Worm (Caenorhabditis elegans) whole organism, late embryonic: ENCODE results near the gene W01A11.7.

Source experiments
- K02D7.2 ChIP-seq: sonication (generic microtip); optimal IDR thresholded peaks from 2 replicates; lab custom pipeline; 2017; ENCODE audit warnings: mild to moderate bottlenecking, missing genetic modification characterization, missing compliant biosample characterization
- K09A11.1 ChIP-seq: sonication (generic microtip); optimal IDR thresholded peaks from 2 replicates; lab custom pipeline; 2017; ENCODE audit warnings: antibody characterized with exemption, mild to moderate bottlenecking, missing genetic modification characterization, missing compliant biosample characterization; ENCODE audit not compliant: insufficient read depth
- ama-1 ChIP-seq: fragments of 150-350 bp; optimal IDR thresholded peaks from 2 replicates; lab custom pipeline; 2014
- ceh-19 ChIP-seq: fragments of 200-800 bp; sonication (Bioruptor generic); optimal IDR thresholded peaks from 2 replicates; lab custom pipeline; 2018; ENCODE audit warnings: mild to moderate bottlenecking, missing genetic modification characterization, missing compliant biosample characterization
- elt-2 ChIP-seq: sonication (generic microtip); optimal IDR thresholded peaks from 2 replicates; lab custom pipeline; 2016; ENCODE audit warnings: missing genetic modification reagents, missing genetic modification characterization, missing compliant biosample characterization
- gmeb-2 ChIP-seq: sonication (generic microtip); optimal IDR thresholded peaks from 2 replicates; lab custom pipeline; 2016; ENCODE audit warnings: missing genetic modification characterization, inconsistent platforms, missing compliant biosample characterization
- hlh-15 ChIP-seq: sonication (generic microtip); optimal IDR thresholded peaks from 2 replicates; lab custom pipeline; 2016; ENCODE audit warnings: missing genetic modification characterization, missing compliant biosample characterization
- hlh-30 ChIP-seq: sonication (generic microtip); optimal IDR thresholded peaks from 2 replicates; lab custom pipeline; 2017; ENCODE audit warnings: antibody characterized with exemption, missing genetic modification characterization, missing compliant biosample characterization; ENCODE audit not compliant: insufficient read depth
- madf-2 ChIP-seq: sonication (generic microtip); optimal IDR thresholded peaks from 2 replicates; lab custom pipeline; 2017; ENCODE audit warnings: missing genetic modification characterization, missing compliant biosample characterization
- pat-9 ChIP-seq: fragments of 200-800 bp; sonication (Bioruptor generic); optimal IDR thresholded peaks from 2 replicates; lab custom pipeline; 2018; ENCODE audit warnings: mild to moderate bottlenecking, missing genetic modification characterization, moderate library complexity, missing compliant biosample characterization
- pha-4 ChIP-seq: fragments of 150-350 bp; optimal IDR thresholded peaks from 2 replicates; lab custom pipeline; 2018; ENCODE audit warnings: missing biosample characterization, missing genetic modification reagents, missing genetic modification characterization
- sox-4 ChIP-seq: sonication (generic microtip); optimal IDR thresholded peaks from 2 replicates; lab custom pipeline; 2017; ENCODE audit warnings: mild to moderate bottlenecking, missing genetic modification characterization, inconsistent platforms, missing compliant biosample characterization
- tbx-7 ChIP-seq: sonication (generic microtip); optimal IDR thresholded peaks from 2 replicates; lab custom pipeline; 2016; ENCODE audit warnings: missing genotype, missing genetic modification characterization, missing compliant biosample characterization

DNA sequence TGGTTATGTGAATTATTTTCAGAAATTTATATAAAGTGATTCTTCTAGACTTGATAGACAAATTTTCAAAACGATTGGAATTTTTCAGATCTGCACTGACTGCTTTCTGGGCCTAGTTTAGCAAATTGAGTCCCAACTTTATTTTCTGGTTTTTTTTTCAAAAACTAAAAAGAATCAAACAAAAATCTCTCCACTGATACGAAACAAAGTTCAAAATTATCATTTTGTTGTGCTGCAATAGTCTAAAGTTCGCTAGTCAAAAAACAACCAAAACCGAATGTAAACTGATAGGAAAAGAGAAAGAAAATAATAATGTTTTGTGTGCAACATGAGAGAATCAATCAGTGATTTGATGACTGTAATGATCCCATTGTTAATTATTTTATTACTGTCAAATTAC lies 44.7 kb upstream of the W01A11.7 start, which contains the start of gene lipl-4:
- TF ChIP-seq hlh-30 (tag; lab: Kevin White, UChicago): no peak
- no peak for TF ChIP-seq elt-2
- TF ChIP-seq ama-1 (lab: Kevin White, UChicago): no peak
- no peak for TF ChIP-seq madf-2 (tag; lab: Kevin White, UChicago)
- no peak for TF ChIP-seq gmeb-2
- TF ChIP-seq sox-4 (tag; lab: Kevin White, UChicago): no peak
- TF ChIP-seq pat-9: no peak
- TF ChIP-seq K09A11.1 (tag; lab: Kevin White, UChicago): no peak
- no peak for TF ChIP-seq K02D7.2 (tag; lab: Kevin White, UChicago)
- no peak for TF ChIP-seq hlh-15
- no peak for TF ChIP-seq ceh-19
- no peak for TF ChIP-seq pha-4 (tag; lab: Kevin White, UChicago)
- no peak for TF ChIP-seq tbx-7 (tag; lab: Kevin White, UChicago)
